Worm (Caenorhabditis elegans) whole organism, L3 larva: Measurements from ENCODE around the gene sto-6.
A peak's percentile ranks its signal among the peaks of the same experiment; 100 is the strongest.

Experiments
- R02D3.7 ChIP-seq: fragments of 150-350 bp; optimal IDR thresholded peaks from 2 replicates; lab custom pipeline; 2014; ENCODE audit warnings: missing biosample characterization, missing genetic modification characterization
- ZK546.5 ChIP-seq: sonication (generic microtip); optimal IDR thresholded peaks from 2 replicates; lab custom pipeline; 2017; ENCODE audit warnings: missing biosample characterization, missing genetic modification characterization
- ceh-16 ChIP-seq: sonication (generic microtip); optimal IDR thresholded peaks from 2 replicates; lab custom pipeline; 2017; ENCODE audit warnings: missing biosample characterization, missing genetic modification characterization
- ceh-28 ChIP-seq: fragments of 150-350 bp; optimal IDR thresholded peaks from 2 replicates; lab custom pipeline; 2014; ENCODE audit warnings: missing biosample characterization, missing genetic modification reagents, missing genetic modification characterization
- ceh-82 ChIP-seq: fragments of 150-350 bp; optimal IDR thresholded peaks from 2 replicates; lab custom pipeline; 2014; ENCODE audit warnings: missing biosample characterization, missing genetic modification characterization
- ceh-9 ChIP-seq: sonication (generic microtip); optimal IDR thresholded peaks from 2 replicates; lab custom pipeline; 2018; ENCODE audit warnings: missing biosample characterization, missing genetic modification characterization
- daf-12 ChIP-seq: fragments of 150-350 bp; optimal IDR thresholded peaks from 2 replicates; lab custom pipeline; 2014; ENCODE audit warnings: missing biosample characterization, missing genetic modification reagents, missing genetic modification characterization
- egl-27 ChIP-seq: sonication (generic microtip); optimal IDR thresholded peaks from 4 replicates; lab custom pipeline; 2017; ENCODE audit warnings: missing biosample characterization, missing genetic modification reagents, missing genetic modification characterization
- egl-5 ChIP-seq: fragments of 150-350 bp; optimal IDR thresholded peaks from 2 replicates; lab custom pipeline; 2017; ENCODE audit warnings: missing biosample characterization, missing genetic modification reagents, missing genetic modification characterization, inconsistent platforms
- elt-2 ChIP-seq: sonication (generic microtip); optimal IDR thresholded peaks from 2 replicates; lab custom pipeline; 2016; ENCODE audit warnings: missing genetic modification reagents, mild to moderate bottlenecking, missing genetic modification characterization, missing compliant biosample characterization
- elt-3 ChIP-seq, 3 experiments: fragments of 150-350 bp in 1 of 3; sonication (generic microtip) in 2 of 3; optimal IDR thresholded peaks; 2 replicates in 2 of 3; 4 replicates in 1 of 3; lab custom pipeline; 2014 to 2017; ENCODE audit warnings: missing biosample characterization in 3 of 3, missing genetic modification characterization in 3 of 3
- eor-1 ChIP-seq, 2 experiments: fragments of 150-350 bp; optimal IDR thresholded peaks; 2 replicates each; lab custom pipeline; 2014 to 2018; ENCODE audit warnings: missing biosample characterization in 2 of 2, missing genetic modification characterization in 2 of 2
- fkh-2 ChIP-seq: fragments of 150-350 bp; optimal IDR thresholded peaks from 2 replicates; lab custom pipeline; 2014; ENCODE audit warnings: missing biosample characterization, missing genetic modification reagents, missing genetic modification characterization
- fos-1 ChIP-seq: fragments of 150-350 bp; optimal IDR thresholded peaks from 2 replicates; lab custom pipeline; 2014; ENCODE audit warnings: missing biosample characterization, missing genetic modification characterization
- hmg-11 ChIP-seq: sonication (generic microtip); optimal IDR thresholded peaks from 2 replicates; lab custom pipeline; 2016; ENCODE audit warnings: missing genetic modification characterization, missing compliant biosample characterization
- lin-15B ChIP-seq: fragments of 150-350 bp; optimal IDR thresholded peaks from 2 replicates; lab custom pipeline; 2014; ENCODE audit warnings: missing biosample characterization, missing genetic modification characterization
- lin-39 ChIP-seq: fragments of 150-350 bp; optimal IDR thresholded peaks from 2 replicates; lab custom pipeline; 2018; ENCODE audit warnings: missing biosample characterization, missing genetic modification reagents, missing genetic modification characterization
- lsy-12 ChIP-seq: sonication (generic microtip); optimal IDR thresholded peaks from 2 replicates; lab custom pipeline; 2016; ENCODE audit warnings: mild to moderate bottlenecking, missing genetic modification characterization, missing compliant biosample characterization
- mdl-1 ChIP-seq: fragments of 150-350 bp; optimal IDR thresholded peaks from 2 replicates; lab custom pipeline; 2014; ENCODE audit warnings: missing biosample characterization, missing genetic modification characterization
- mml-1 ChIP-seq: fragments of 150-350 bp; sonication (generic microtip); optimal IDR thresholded peaks from 3 replicates; lab custom pipeline; 2014; ENCODE audit warnings: missing biosample characterization, missing genetic modification characterization
- nhr-11 ChIP-seq: fragments of 150-350 bp; optimal IDR thresholded peaks from 2 replicates; lab custom pipeline; 2014; ENCODE audit warnings: missing biosample characterization, missing genetic modification characterization
- nhr-12 ChIP-seq: fragments of 150-350 bp; optimal IDR thresholded peaks from 2 replicates; lab custom pipeline; 2014; ENCODE audit warnings: missing biosample characterization, missing genetic modification characterization
- nhr-23 ChIP-seq: fragments of 150-350 bp; optimal IDR thresholded peaks from 2 replicates; lab custom pipeline; 2014; ENCODE audit warnings: missing biosample characterization, missing genetic modification reagents, missing genetic modification characterization
- nhr-237 ChIP-seq: fragments of 150-350 bp; optimal IDR thresholded peaks from 2 replicates; lab custom pipeline; 2014; ENCODE audit warnings: missing biosample characterization, missing genetic modification characterization
- nhr-25 ChIP-seq: sonication (generic microtip); optimal IDR thresholded peaks from 2 replicates; lab custom pipeline; 2017; ENCODE audit warnings: missing biosample characterization, missing genetic modification characterization
- nhr-28 ChIP-seq: fragments of 150-350 bp; optimal IDR thresholded peaks from 2 replicates; lab custom pipeline; 2014; ENCODE audit warnings: missing biosample characterization, missing genetic modification characterization
- nhr-43 ChIP-seq: sonication (generic microtip); optimal IDR thresholded peaks from 2 replicates; lab custom pipeline; 2016; ENCODE audit warnings: mild to moderate bottlenecking, missing genetic modification characterization, missing compliant biosample characterization; ENCODE audit not compliant: poor library complexity, severe bottlenecking
- nhr-67 ChIP-seq: fragments of 150-350 bp; optimal IDR thresholded peaks from 2 replicates; lab custom pipeline; 2014; ENCODE audit warnings: missing biosample characterization, missing genetic modification characterization
- nhr-76 ChIP-seq: fragments of 150-350 bp; sonication (generic microtip); optimal IDR thresholded peaks from 5 replicates; lab custom pipeline; 2014; ENCODE audit warnings: missing biosample characterization, missing genetic modification characterization
- nhr-77 ChIP-seq: fragments of 150-350 bp; optimal IDR thresholded peaks from 2 replicates; lab custom pipeline; 2014; ENCODE audit warnings: missing biosample characterization, missing genetic modification characterization
- pha-4 ChIP-seq: fragments of 150-350 bp; optimal IDR thresholded peaks from 2 replicates; lab custom pipeline; 2014; ENCODE audit warnings: missing biosample characterization, missing genetic modification reagents, missing genetic modification characterization
- pqm-1 ChIP-seq: fragments of 150-350 bp; optimal IDR thresholded peaks from 2 replicates; lab custom pipeline; 2017; ENCODE audit warnings: missing biosample characterization, missing genetic modification characterization, inconsistent platforms
- sea-2 ChIP-seq: fragments of 150-350 bp; sonication (generic microtip); optimal IDR thresholded peaks from 4 replicates; lab custom pipeline; 2014; ENCODE audit warnings: missing biosample characterization, missing genetic modification reagents, missing genetic modification characterization
- skn-1 ChIP-seq: fragments of 150-350 bp; optimal IDR thresholded peaks from 2 replicates; lab custom pipeline; 2014; ENCODE audit warnings: missing biosample characterization, missing genetic modification characterization
- snpc-4 ChIP-seq: fragments of 150-350 bp; optimal IDR thresholded peaks from 2 replicates; lab custom pipeline; 2014; ENCODE audit warnings: missing biosample characterization, missing genetic modification characterization
- tbx-2 ChIP-seq: sonication (generic microtip); optimal IDR thresholded peaks from 2 replicates; lab custom pipeline; 2016; ENCODE audit warnings: mild to moderate bottlenecking, missing genetic modification characterization, missing compliant biosample characterization
- unc-39 ChIP-seq: sonication (generic microtip); optimal IDR thresholded peaks from 4 replicates; lab custom pipeline; 2017; ENCODE audit warnings: missing biosample characterization, missing genetic modification characterization
- zag-1 ChIP-seq: fragments of 150-350 bp; optimal IDR thresholded peaks from 2 replicates; lab custom pipeline; 2014; ENCODE audit warnings: missing biosample characterization, missing genetic modification characterization
- ztf-11 ChIP-seq: fragments of 150-350 bp; optimal IDR thresholded peaks from 2 replicates; lab custom pipeline; 2014; ENCODE audit warnings: missing biosample characterization, missing genetic modification characterization

The sto-6 gene

ce11 chrX:11592539-11592938 is 39.7 kb upstream of the sto-6 start:
- TF ChIP-seq skn-1 (tag; lab: Kevin White, UChicago) = no peak
- TF ChIP-seq zag-1 (tag; lab: Kevin White, UChicago) = no peak
- no peak for TF ChIP-seq egl-27 (tag; lab: Kevin White, UChicago)
- TF ChIP-seq snpc-4 = no peak
- no peak for TF ChIP-seq nhr-77 (tag; lab: Kevin White, UChicago)
- TF ChIP-seq egl-5 = no peak
- TF ChIP-seq ceh-9 = no peak
- no peak for TF ChIP-seq pha-4 (tag; lab: Kevin White, UChicago)
- TF ChIP-seq sea-2 (GFP tag; lab: Kevin White, UChicago) = no peak
- TF ChIP-seq fkh-2 (tag; lab: Kevin White, UChicago) = no peak
- TF ChIP-seq R02D3.7 (tag; lab: Kevin White, UChicago) = no peak
- no peak for TF ChIP-seq ceh-16 (tag; lab: Kevin White, UChicago)
- TF ChIP-seq nhr-76 (tag; lab: Kevin White, UChicago) = no peak
- TF ChIP-seq nhr-11 (tag; lab: Kevin White, UChicago) = no peak
- no peak for TF ChIP-seq nhr-67 (tag; lab: Kevin White, UChicago)
- no peak for TF ChIP-seq nhr-25 (tag; lab: Kevin White, UChicago)
- no peak for TF ChIP-seq elt-2 (tag; lab: Kevin White, UChicago)
- no peak for TF ChIP-seq pqm-1
- TF ChIP-seq nhr-237 (tag; lab: Kevin White, UChicago) = no peak
- TF ChIP-seq ztf-11 (tag; lab: Kevin White, UChicago) = no peak
- TF ChIP-seq, all 47 proteins: peak for 0

ce11 chrX:11596876-11597275 is 35.3 kb upstream of the sto-6 start:
- TF ChIP-seq fkh-2 (tag; lab: Kevin White, UChicago) (no peak), ceh-28 (no peak), elt-3 (tag; optimal IDR thresholded peaks at IDR 0.05; lab: Kevin White, UChicago) (no peak), nhr-23 (tag; lab: Kevin White, UChicago) (no peak), daf-12 (tag; lab: Kevin White, UChicago) (no peak), R02D3.7 (tag; lab: Kevin White, UChicago) (no peak)

ce11 chrX:11598839-11599238 is 33.4 kb upstream of the sto-6 start:
- TF ChIP-seq lin-39 (tag; lab: Kevin White, UChicago) (no peak), nhr-11 (tag; lab: Kevin White, UChicago) (no peak), ZK546.5 (no peak), fkh-2 (tag; lab: Kevin White, UChicago) (no peak), nhr-23 (tag; lab: Kevin White, UChicago) (no peak), nhr-67 (tag; lab: Kevin White, UChicago) (no peak), egl-27 (tag; lab: Kevin White, UChicago) (no peak), nhr-77 (tag; lab: Kevin White, UChicago) (no peak), mml-1 (tag; lab: Kevin White, UChicago) (no peak), lin-15B (no peak), mdl-1 (no peak), zag-1 (tag; lab: Kevin White, UChicago) (no peak), snpc-4 (no peak), elt-3 (tag; optimal IDR thresholded peaks at IDR 0.05; lab: Kevin White, UChicago) (no peak), egl-5 (no peak)
- TF ChIP-seq, all 47 proteins: peak for 0

- TF ChIP-seq ceh-9 = no peak
- no peak for TF ChIP-seq sea-2 (GFP tag; lab: Kevin White, UChicago)
- TF ChIP-seq lin-15B = no peak
- no peak for TF ChIP-seq lin-39 (tag; lab: Kevin White, UChicago)
- TF ChIP-seq nhr-76 (tag; lab: Kevin White, UChicago) = no peak
- no peak for TF ChIP-seq mdl-1
- TF ChIP-seq hmg-11 (tag; lab: Kevin White, UChicago) = peak; percentile 38
- TF ChIP-seq, all 47 proteins: peak for 1
Measured at ce11 chrX:11600488-11601106, 31.6 kb upstream of the sto-6 start.

- TF ChIP-seq ceh-28 = peak; percentile 69
- no peak for TF ChIP-seq nhr-12 (tag; lab: Kevin White, UChicago)
- TF ChIP-seq snpc-4 = no peak
- peak; percentile 65 for TF ChIP-seq nhr-43 (tag; lab: Kevin White, UChicago)
- no peak for TF ChIP-seq mdl-1
- peak; percentile 28 for TF ChIP-seq ceh-82
- TF ChIP-seq fos-1 (tag; lab: Kevin White, UChicago) = peak; percentile 13
- TF ChIP-seq egl-27 (tag; lab: Kevin White, UChicago) = no peak
- TF ChIP-seq elt-2 (tag; lab: Kevin White, UChicago) = peak; percentile 45
- no peak for TF ChIP-seq ceh-9
- TF ChIP-seq nhr-237 (tag; lab: Kevin White, UChicago) = no peak
- TF ChIP-seq nhr-77 (tag; lab: Kevin White, UChicago) = peak; percentile 67
- TF ChIP-seq tbx-2 (tag; lab: Kevin White, UChicago) = peak; percentile 55
- no peak for TF ChIP-seq eor-1 (tag; optimal IDR thresholded peaks at IDR 0.05; lab: Kevin White, UChicago)
- TF ChIP-seq ZK546.5 = no peak
- peak; percentile 23 for TF ChIP-seq R02D3.7 (tag; lab: Kevin White, UChicago)
- peak; percentile 63 for TF ChIP-seq nhr-25 (tag; lab: Kevin White, UChicago)
- TF ChIP-seq sea-2 (GFP tag; lab: Kevin White, UChicago) = no peak
- TF ChIP-seq unc-39 (tag; lab: Kevin White, UChicago) = no peak
- no peak for TF ChIP-seq ztf-11 (tag; lab: Kevin White, UChicago)
- TF ChIP-seq nhr-23 (tag; lab: Kevin White, UChicago) = peak; percentile 48
- no peak for TF ChIP-seq nhr-28 (tag; lab: Kevin White, UChicago)
- no peak for TF ChIP-seq fkh-2 (tag; lab: Kevin White, UChicago)
- TF ChIP-seq lsy-12 (tag; lab: Kevin White, UChicago) = peak; percentile 67
Measured at ce11 chrX:11603234-11604108, 28.7 kb upstream of the sto-6 start.
